Fruit fly (Drosophila melanogaster) whole organism, embryonic: ENCODE measurements around the gene CG15767.
A peak's percentile ranks its signal among the peaks of the same experiment; 100 is the strongest.

Experiments used
- Abd-B ChIP-seq: fragments of 200-800 bp; sonication (Bioruptor generic); optimal IDR thresholded peaks from 2 replicates; lab custom pipeline; 2018; ENCODE audit warnings: missing biosample characterization, mild to moderate bottlenecking, missing genetic modification characterization, moderate library complexity
- Asciz ChIP-seq: fragments of 200-800 bp; sonication (Bioruptor generic); optimal IDR thresholded peaks from 2 replicates; lab custom pipeline; 2017; ENCODE audit warnings: missing biosample characterization, mild to moderate bottlenecking, missing genetic modification characterization, missing genetic modification reagents
- CG11093 ChIP-seq: fragments of 200-800 bp; sonication (Bioruptor generic); IDR thresholded peaks from 3 replicates; pipeline ENCODE4 v1.3.6; 2022; ENCODE audit warnings: missing biosample characterization, missing genetic modification characterization
- CG12236 ChIP-seq: fragments of 200-800 bp; sonication (Bioruptor generic); optimal IDR thresholded peaks from 2 replicates; lab custom pipeline; 2016; ENCODE audit warnings: missing biosample characterization, missing genetic modification characterization
- CG12769 ChIP-seq: fragments of 200-800 bp; sonication (Bioruptor generic); optimal IDR thresholded peaks from 2 replicates; lab custom pipeline; 2019; ENCODE audit warnings: missing biosample characterization, mild to moderate bottlenecking, missing genetic modification characterization, moderate library complexity
- CG12942 ChIP-seq: fragments of 200-800 bp; sonication (Bioruptor generic); optimal IDR thresholded peaks from 3 replicates; lab custom pipeline; 2016; ENCODE audit warnings: missing biosample characterization, missing genetic modification characterization
- CG13624 ChIP-seq: fragments of 200-800 bp; sonication (Bioruptor generic); optimal IDR thresholded peaks from 2 replicates; lab custom pipeline; 2016; ENCODE audit warnings: missing biosample characterization, missing genetic modification characterization
- CG14014 ChIP-seq: fragments of 200-800 bp; sonication (Bioruptor generic); IDR thresholded peaks from 2 replicates; pipeline ENCODE4 v1.3.6; 2022; ENCODE audit warnings: missing biosample characterization, missing genetic modification characterization
- CG14860 ChIP-seq: fragments of 200-800 bp; sonication (Bioruptor generic); IDR thresholded peaks from 3 replicates; pipeline ENCODE4 v1.3.6; 2022; ENCODE audit warnings: missing biosample characterization, missing genetic modification characterization; ENCODE audit not compliant: partially characterized antibody
- CG1529 ChIP-seq: fragments of 200-800 bp; sonication (Bioruptor generic); optimal IDR thresholded peaks from 3 replicates; lab custom pipeline; 2018; ENCODE audit warnings: missing biosample characterization, missing genetic modification characterization
- CG17385 ChIP-seq: fragments of 200-800 bp; sonication (Bioruptor generic); optimal IDR thresholded peaks from 3 replicates; lab custom pipeline; 2018; ENCODE audit warnings: missing biosample characterization, mild to moderate bottlenecking, missing genetic modification characterization
- CG18262 ChIP-seq: fragments of 200-800 bp; optimal IDR thresholded peaks from 3 replicates; lab custom pipeline; 2019; ENCODE audit warnings: missing biosample characterization, mild to moderate bottlenecking, missing genetic modification characterization, moderate library complexity
- CG2120 ChIP-seq: fragments of 200-800 bp; sonication (Bioruptor generic); optimal IDR thresholded peaks from 3 replicates; lab custom pipeline; 2016; ENCODE audit warnings: missing biosample characterization, missing genetic modification characterization
- CG3838 ChIP-seq: fragments of 200-800 bp; sonication (Bioruptor generic); optimal IDR thresholded peaks from 3 replicates; lab custom pipeline; 2016; ENCODE audit warnings: missing biosample characterization, missing genetic modification characterization
- CG4424 ChIP-seq: fragments of 200-800 bp; sonication (Bioruptor generic); optimal IDR thresholded peaks from 3 replicates; lab custom pipeline; 2016; ENCODE audit warnings: missing biosample characterization, missing genetic modification characterization
- CG4617 ChIP-seq: fragments of 200-800 bp; sonication (Bioruptor generic); optimal IDR thresholded peaks from 3 replicates; lab custom pipeline; 2016; ENCODE audit warnings: missing biosample characterization, missing genetic modification characterization, borderline replicate concordance
- CG7786 ChIP-seq: fragments of 200-800 bp; sonication (Bioruptor generic); optimal IDR thresholded peaks from 2 replicates; lab custom pipeline; 2016; ENCODE audit warnings: missing biosample characterization, missing genetic modification characterization
- CG9215 ChIP-seq: fragments of 200-800 bp; sonication (Bioruptor generic); IDR thresholded peaks from 2 replicates; pipeline ENCODE4 v1.3.6; 2022; ENCODE audit warnings: missing biosample characterization, missing genetic modification characterization
- Dll ChIP-seq: fragments of 200-800 bp; sonication (Bioruptor generic); IDR thresholded peaks from 4 replicates; pipeline ENCODE4 v1.3.6; 2022; ENCODE audit warnings: missing biosample characterization, missing genetic modification characterization; ENCODE audit not compliant: partially characterized antibody
- Dp ChIP-seq: fragments of 200-800 bp; sonication (Bioruptor generic); optimal IDR thresholded peaks from 2 replicates; lab custom pipeline; 2018; ENCODE audit warnings: missing biosample characterization, mild to moderate bottlenecking, missing genetic modification characterization, moderate library complexity
- Dref ChIP-seq: fragments of 200-800 bp; sonication (Bioruptor generic); IDR thresholded peaks from 2 replicates; pipeline ENCODE4 v1.3.6; 2022; ENCODE audit warnings: missing biosample characterization, missing genetic modification characterization
- E2f2 ChIP-seq: fragments of 200-800 bp; sonication (Bioruptor generic); IDR thresholded peaks from 2 replicates; pipeline ENCODE4 v1.3.6; 2022; ENCODE audit warnings: missing biosample characterization, missing genetic modification characterization
- Elba2 ChIP-seq: fragments of 200-800 bp; sonication (Bioruptor generic); optimal IDR thresholded peaks from 3 replicates; lab custom pipeline; 2016; ENCODE audit warnings: missing biosample characterization, missing genetic modification characterization
- Fer2 ChIP-seq: fragments of 200-800 bp; sonication (Bioruptor generic); optimal IDR thresholded peaks from 2 replicates; lab custom pipeline; 2018; ENCODE audit warnings: missing biosample characterization, mild to moderate bottlenecking, missing genetic modification characterization, moderate library complexity
- H2.0 ChIP-seq: fragments of 200-800 bp; sonication (Bioruptor generic); IDR thresholded peaks from 2 replicates; pipeline ENCODE4 v1.3.6; 2022; ENCODE audit warnings: missing biosample characterization, missing genetic modification characterization
- HmgD ChIP-seq: fragments of 200-800 bp; sonication (Bioruptor generic); optimal IDR thresholded peaks from 3 replicates; lab custom pipeline; 2016; ENCODE audit warnings: missing biosample characterization, missing genetic modification characterization
- Lhr ChIP-seq: fragments of 200-800 bp; sonication (Bioruptor generic); optimal IDR thresholded peaks from 3 replicates; lab custom pipeline; 2017; ENCODE audit warnings: mild to moderate bottlenecking, missing biosample characterization, missing genetic modification reagents, missing genetic modification characterization
- Nf-YC ChIP-seq: fragments of 200-800 bp; optimal IDR thresholded peaks from 3 replicates; lab custom pipeline; 2019; ENCODE audit warnings: missing biosample characterization, mild to moderate bottlenecking, missing genetic modification characterization, moderate library complexity
- Oaz ChIP-seq: fragments of 200-800 bp; sonication (Bioruptor generic); IDR thresholded peaks from 2 replicates; pipeline ENCODE4 v1.3.6; 2022; ENCODE audit warnings: missing biosample characterization, missing genetic modification characterization
- Poxn ChIP-seq: fragments of 200-800 bp; sonication (Bioruptor generic); IDR thresholded peaks from 2 replicates; pipeline ENCODE4 v1.3.6; 2022; ENCODE audit warnings: missing biosample characterization, missing genetic modification characterization
- Ptx1 ChIP-seq: fragments of 200-800 bp; sonication (Bioruptor generic); IDR thresholded peaks from 2 replicates; pipeline ENCODE4 v1.3.6; 2022; ENCODE audit warnings: missing biosample characterization, missing genetic modification characterization
- Sox100B ChIP-seq: fragments of 200-800 bp; sonication (Bioruptor generic); optimal IDR thresholded peaks from 3 replicates; lab custom pipeline; 2018; ENCODE audit warnings: missing biosample characterization, mild to moderate bottlenecking, missing genetic modification characterization
- aop ChIP-seq: fragments of 200-800 bp; sonication (Bioruptor generic); IDR thresholded peaks from 2 replicates; pipeline ENCODE4 v1.3.6; 2022; ENCODE audit warnings: missing biosample characterization, missing genetic modification characterization
- az2 ChIP-seq: fragments of 200-800 bp; sonication (Bioruptor generic); optimal IDR thresholded peaks from 3 replicates; lab custom pipeline; 2016; ENCODE audit warnings: missing biosample characterization, missing genetic modification characterization
- br ChIP-seq: fragments of >200 bp; optimal IDR thresholded peaks from 2 replicates; lab custom pipeline; 2017
- cad ChIP-seq: fragments of >200 bp; optimal IDR thresholded peaks from 2 replicates; lab custom pipeline; 2017; ENCODE audit warnings: missing biosample characterization, missing genetic modification characterization
- chif ChIP-seq, 2 experiments: fragments of 200-800 bp; sonication (Bioruptor generic); optimal IDR thresholded peaks; 3 replicates each; lab custom pipeline; 2016; ENCODE audit warnings: missing biosample characterization in 2 of 2, missing genetic modification characterization in 2 of 2
- chm ChIP-seq: fragments of 200-800 bp; sonication (Bioruptor generic); IDR thresholded peaks from 2 replicates; pipeline ENCODE4 v1.3.6; 2022; ENCODE audit warnings: missing biosample characterization, missing genetic modification characterization
- dimm ChIP-seq: fragments of 200-800 bp; sonication (Bioruptor generic); IDR thresholded peaks from 2 replicates; pipeline ENCODE4 v1.3.6; 2022; ENCODE audit warnings: missing biosample characterization, missing genetic modification characterization
- disco-r ChIP-seq: fragments of 200-800 bp; sonication (Bioruptor generic); optimal IDR thresholded peaks from 2 replicates; lab custom pipeline; 2016; ENCODE audit warnings: missing biosample characterization, missing genetic modification characterization
- dmrt99B ChIP-seq: fragments of 200-800 bp; sonication (Bioruptor generic); optimal IDR thresholded peaks from 2 replicates; lab custom pipeline; 2018; ENCODE audit warnings: missing biosample characterization, mild to moderate bottlenecking, missing genetic modification characterization, moderate library complexity
- eve ChIP-seq, 2 experiments: fragments of >200 bp; optimal IDR thresholded peaks; 2 replicates each; lab custom pipeline; 2017; ENCODE audit warnings: missing biosample characterization in 2 of 2, missing genetic modification characterization in 2 of 2
- ham ChIP-seq: fragments of 200-800 bp; sonication (Bioruptor generic); IDR thresholded peaks from 2 replicates; pipeline ENCODE4 v1.3.6; 2022; ENCODE audit warnings: missing biosample characterization, missing genetic modification characterization
- knrl ChIP-seq: fragments of 200-800 bp; sonication (Bioruptor generic); IDR thresholded peaks from 3 replicates; pipeline ENCODE4 v1.3.6; 2022; ENCODE audit warnings: missing biosample characterization, missing genetic modification characterization; ENCODE audit not compliant: partially characterized antibody
- mirr ChIP-seq: fragments of 200-800 bp; sonication (Bioruptor generic); optimal IDR thresholded peaks from 3 replicates; lab custom pipeline; 2018; ENCODE audit warnings: missing biosample characterization, mild to moderate bottlenecking, missing genetic modification characterization
- repo ChIP-seq: fragments of 200-800 bp; sonication (Bioruptor generic); optimal IDR thresholded peaks from 2 replicates; lab custom pipeline; 2016; ENCODE audit warnings: missing biosample characterization, missing genetic modification characterization
- scrt ChIP-seq: fragments of 200-800 bp; sonication (Bioruptor generic); optimal IDR thresholded peaks from 2 replicates; lab custom pipeline; 2018; ENCODE audit warnings: missing biosample characterization, mild to moderate bottlenecking, missing genetic modification characterization, moderate library complexity
- sd ChIP-seq: fragments of 200-800 bp; sonication (Bioruptor generic); optimal IDR thresholded peaks from 3 replicates; lab custom pipeline; 2018; ENCODE audit warnings: missing biosample characterization, mild to moderate bottlenecking, missing genetic modification characterization, moderate library complexity
- usp ChIP-seq: fragments of >200 bp; optimal IDR thresholded peaks from 2 replicates; lab custom pipeline; 2017; ENCODE audit warnings: missing biosample characterization, missing genetic modification characterization

CG15767 gene

DNA sequence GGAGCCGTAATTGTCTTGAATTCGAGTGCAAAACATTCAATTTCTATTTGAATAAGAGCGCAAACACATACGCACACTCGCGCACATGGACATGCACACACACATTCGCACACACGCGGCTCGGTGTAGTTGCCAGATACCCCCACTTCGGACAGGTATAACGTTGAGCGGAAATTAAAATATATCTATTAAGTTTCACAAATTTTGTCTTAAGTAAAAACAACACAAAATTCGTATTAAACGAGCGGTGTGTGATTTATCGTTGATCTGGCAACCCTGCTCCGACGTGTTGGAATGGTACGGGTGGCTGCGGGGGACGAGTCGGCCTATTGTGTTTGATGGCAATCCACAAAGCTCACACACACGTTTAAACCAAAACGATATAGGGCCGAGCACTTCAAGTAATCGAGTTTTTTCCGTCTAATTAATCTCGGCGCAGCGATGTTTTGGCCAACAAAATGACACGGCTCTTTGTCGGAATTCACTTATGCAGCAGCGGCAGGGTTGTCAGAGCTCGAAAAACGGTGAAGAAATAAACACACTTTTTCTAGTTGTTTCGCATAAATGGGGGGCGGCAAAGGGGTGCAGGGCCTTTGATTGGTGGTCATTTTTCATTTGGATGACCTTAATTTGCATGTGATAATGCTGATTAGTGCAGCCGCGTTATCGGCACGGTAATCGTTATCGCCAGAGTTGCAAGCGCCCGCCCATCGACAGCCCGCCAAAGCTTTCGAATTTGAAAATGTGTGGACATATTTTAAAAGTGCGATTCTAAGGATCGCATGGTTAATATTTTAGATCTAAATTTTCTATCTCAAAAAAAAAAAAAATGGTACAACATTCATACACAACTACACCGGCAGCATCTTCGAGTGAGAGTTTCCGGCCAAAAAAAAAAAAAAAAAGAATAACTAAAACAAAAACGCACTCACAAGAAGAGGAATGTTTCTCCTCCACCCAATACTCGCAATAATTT lies 43.2 kb upstream of the CG15767 start (continued):
- TF ChIP-seq Elba2 (no peak), br (no peak), Oaz (GFP tag; lab: Robert Waterston, UW) (peak; percentile 60; the same call in 1 of the 2 replicates), ham (GFP tag; lab: Robert Waterston, UW) (no peak), Asciz (GFP tag; lab: Kevin White, UChicago) (peak; percentile 45), disco-r (GFP tag; lab: Kevin White, UChicago) (no peak), Poxn (GFP tag; lab: Robert Waterston, UW) (no peak), eve (GFP tag; optimal IDR thresholded peaks at IDR 0.05; lab: Kevin White, UChicago) (no peak), CG3838 (GFP tag; lab: Kevin White, UChicago) (peak; percentile 4), CG9215 (GFP tag; lab: Robert Waterston, UW) (peak; percentile 70), CG4424 (GFP tag; lab: Kevin White, UChicago) (peak; percentile 57), knrl (GFP tag; lab: Robert Waterston, UW) (no peak), repo (no peak), CG14860 (GFP tag; lab: Robert Waterston, UW) (peak; percentile 48; the same call in 2 of the 3 replicates), CG12236 (GFP tag; lab: Kevin White, UChicago) (peak; percentile 3), H2.0 (GFP tag; lab: Robert Waterston, UW) (peak; percentile 84), Abd-B (GFP tag; lab: Kevin White, UChicago) (peak; percentile 65), usp (no peak), CG11093 (peak; percentile 67; the same call in 2 of the 3 replicates), CG4617 (GFP tag; lab: Kevin White, UChicago) (peak; percentile 45), CG2120 (GFP tag; lab: Kevin White, UChicago) (peak; percentile 73), Dref (GFP tag; lab: Robert Waterston, UW) (peak; percentile 75), CG13624 (GFP tag; lab: Kevin White, UChicago) (peak; percentile 53), mirr (GFP tag; lab: Kevin White, UChicago) (peak; percentile 64), CG18262 (tag; lab: Kevin White, UChicago) (peak; percentile 59), HmgD (no peak), Lhr (GFP tag; lab: Kevin White, UChicago) (peak; percentile 41), cad (no peak), Dll (no peak; the same call in 2 of the 4 replicates), az2 (GFP tag; lab: Kevin White, UChicago) (peak; percentile 75), CG1529 (GFP tag; lab: Kevin White, UChicago) (peak; percentile 57), E2f2 (GFP tag; lab: Robert Waterston, UW) (peak; percentile 85), Sox100B (peak; percentile 63), Fer2 (peak; percentile 68), Dp (GFP tag; lab: Kevin White, UChicago) (peak; percentile 81), scrt (peak; percentile 58), sd (tag; lab: Kevin White, UChicago) (peak; percentile 64), Ptx1 (GFP tag; lab: Robert Waterston, UW) (peak; percentile 83), aop (GFP tag; lab: Robert Waterston, UW) (0 out of 2 replicates have a peak, but pooled peaks have one; percentile 43), CG14014 (GFP tag; lab: Robert Waterston, UW) (peak; percentile 85), chm (GFP tag; lab: Robert Waterston, UW) (peak; percentile 85), chif (GFP tag; optimal IDR thresholded peaks at IDR 0.05; lab: Kevin White, UChicago) (peak in 1 of 2 experiments; percentile 53), CG12769 (tag; lab: Kevin White, UChicago) (peak; percentile 89), dmrt99B (tag; lab: Kevin White, UChicago) (peak; percentile 75), dimm (GFP tag; lab: Robert Waterston, UW) (peak; percentile 60; the same call in 1 of the 2 replicates), Nf-YC (peak; percentile 68), CG17385 (peak; percentile 71), CG12942 (GFP tag; lab: Kevin White, UChicago) (peak; percentile 38), CG7786 (GFP tag; lab: Kevin White, UChicago) (peak; percentile 70)
